Worm (Caenorhabditis elegans): ENCODE results near the gene T23F2.3.

DNA sequence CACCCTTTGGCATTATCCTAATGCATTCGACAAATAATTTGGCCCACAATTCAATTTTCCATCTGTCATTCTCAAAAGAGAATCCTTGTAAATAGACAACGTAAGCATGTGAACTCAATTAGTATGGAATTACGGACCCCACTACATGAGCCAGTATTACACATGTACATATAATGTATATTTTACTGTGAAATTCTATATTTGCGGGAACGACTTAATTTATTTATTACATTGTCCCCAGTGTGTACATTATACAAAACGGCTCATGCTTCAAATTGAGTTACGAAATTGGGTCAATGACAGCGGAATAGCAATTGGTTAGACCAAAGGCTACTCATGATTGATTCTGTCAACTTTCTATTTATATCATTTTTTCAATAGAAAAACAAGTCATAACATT, 7.4 kb upstream of the T23F2.3 start:
- no peak for TF ChIP-seq flt-1 (GFP tag; IDR thresholded peaks at IDR 0.05)
- TF ChIP-seq F13C5.2 (tag; optimal IDR thresholded peaks at IDR 0.05), result no peak
- no peak for TF ChIP-seq ama-1 (optimal IDR thresholded peaks at IDR 0.05)
- TF ChIP-seq ceh-36 (tag; optimal IDR thresholded peaks at IDR 0.05), result no peak
- no peak for TF ChIP-seq tbx-11 (GFP tag; IDR thresholded peaks at IDR 0.05)
- TF ChIP-seq tbx-37 (GFP tag; conservative IDR thresholded peaks at IDR 0.05), result no peak
- TF ChIP-seq ceh-13 (GFP tag; optimal IDR thresholded peaks at IDR 0.05), result no peak
- no peak for TF ChIP-seq aly-1 (tag; optimal IDR thresholded peaks at IDR 0.05)
